Fruit fly (Drosophila melanogaster): Measurements from ENCODE around the gene CG3009.

dm6 chrX:4615684-4616292, 50.7 kb downstream of the CG3009 start:
- TF ChIP-seq rgr (GFP tag; optimal IDR thresholded peaks at IDR 0.05) = peak; percentile 34
- TF ChIP-seq woc (GFP tag; optimal IDR thresholded peaks at IDR 0.05) = no peak
- no peak for TF ChIP-seq br (GFP tag; optimal IDR thresholded peaks at IDR 0.05)
- TF ChIP-seq psq (GFP tag; optimal IDR thresholded peaks at IDR 0.05) = peak; percentile 18
- TF ChIP-seq Sp1 (GFP tag; optimal IDR thresholded peaks at IDR 0.05) = peak; percentile 18
- TF ChIP-seq OdsH (GFP tag; optimal IDR thresholded peaks at IDR 0.05) = peak; percentile 7
- TF ChIP-seq Abd-B (GFP tag; optimal IDR thresholded peaks at IDR 0.05) = no peak
- no peak for TF ChIP-seq Hnf4 (GFP tag; optimal IDR thresholded peaks at IDR 0.05)
- no peak for TF ChIP-seq ey (GFP tag; optimal IDR thresholded peaks at IDR 0.05)
- peak; percentile 14 for TF ChIP-seq h (GFP tag; optimal IDR thresholded peaks at IDR 0.05)
- no peak for TF ChIP-seq dl (GFP tag; optimal IDR thresholded peaks at IDR 0.05; ENCODE audit: insufficient read depth in 1 of 2, partially characterized antibody in 2 of 2)
- no peak for TF ChIP-seq sage (GFP tag; optimal IDR thresholded peaks at IDR 0.05)

Data from whole organism, wandering third instar larva.